Fruit fly (Drosophila melanogaster): ENCODE measurements around the gene CG12171.

The CG12171 gene

DNA sequence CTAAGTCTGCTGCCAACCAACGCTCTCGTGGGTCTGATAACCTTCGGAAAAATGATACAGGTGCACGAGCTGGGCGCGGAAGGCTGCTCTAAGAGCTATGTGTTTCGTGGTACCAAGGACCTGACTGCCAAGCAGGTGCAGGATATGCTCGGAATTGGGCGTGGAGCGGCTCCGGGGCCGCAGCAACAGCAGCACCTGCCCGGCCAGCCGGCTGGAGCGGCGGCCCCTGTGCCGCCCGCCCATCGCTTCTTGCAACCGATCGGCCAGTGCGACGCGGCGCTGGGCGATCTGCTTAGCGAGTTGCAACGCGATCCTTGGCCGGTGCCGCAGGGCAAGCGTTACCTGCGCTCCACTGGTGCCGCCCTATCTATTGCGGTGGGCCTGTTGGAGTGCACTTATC lies 16.5 kb downstream of the CG12171 start:
- TF ChIP-seq Dfd (GFP tag; optimal IDR thresholded peaks at IDR 0.05) (peak; percentile 66), Hr83 (GFP tag; optimal IDR thresholded peaks at IDR 0.05; ENCODE audit: poor library complexity, severe bottlenecking) (no peak)

- TF ChIP-seq sage (GFP tag; optimal IDR thresholded peaks at IDR 0.05) = no peak
- TF ChIP-seq fru (GFP tag; optimal IDR thresholded peaks at IDR 0.05) = no peak
- TF ChIP-seq CrebA (GFP tag; optimal IDR thresholded peaks at IDR 0.05; ENCODE audit: borderline replicate concordance) = no peak
- TF ChIP-seq N (GFP tag; optimal IDR thresholded peaks at IDR 0.05) = no peak
- no peak for TF ChIP-seq h (GFP tag; optimal IDR thresholded peaks at IDR 0.05)
- no peak for TF ChIP-seq woc (GFP tag; optimal IDR thresholded peaks at IDR 0.05)
- TF ChIP-seq Mio (GFP tag; optimal IDR thresholded peaks at IDR 0.05) = no peak
- TF ChIP-seq tai (GFP tag; optimal IDR thresholded peaks at IDR 0.05) = no peak
- TF ChIP-seq pan (optimal IDR thresholded peaks at IDR 0.05) = no peak
- no peak for TF ChIP-seq psq (GFP tag; optimal IDR thresholded peaks at IDR 0.05)
- no peak for TF ChIP-seq Jra (GFP tag; optimal IDR thresholded peaks at IDR 0.05)
- no peak for TF ChIP-seq Hr78 (GFP tag; optimal IDR thresholded peaks at IDR 0.05)
- TF ChIP-seq dl (GFP tag; optimal IDR thresholded peaks at IDR 0.05; ENCODE audit: insufficient read depth in 1 of 2, partially characterized antibody in 2 of 2) = no peak
Observed at dm6 chr3R:5653887-5654286, 20.5 kb downstream of the CG12171 start.

DNA sequence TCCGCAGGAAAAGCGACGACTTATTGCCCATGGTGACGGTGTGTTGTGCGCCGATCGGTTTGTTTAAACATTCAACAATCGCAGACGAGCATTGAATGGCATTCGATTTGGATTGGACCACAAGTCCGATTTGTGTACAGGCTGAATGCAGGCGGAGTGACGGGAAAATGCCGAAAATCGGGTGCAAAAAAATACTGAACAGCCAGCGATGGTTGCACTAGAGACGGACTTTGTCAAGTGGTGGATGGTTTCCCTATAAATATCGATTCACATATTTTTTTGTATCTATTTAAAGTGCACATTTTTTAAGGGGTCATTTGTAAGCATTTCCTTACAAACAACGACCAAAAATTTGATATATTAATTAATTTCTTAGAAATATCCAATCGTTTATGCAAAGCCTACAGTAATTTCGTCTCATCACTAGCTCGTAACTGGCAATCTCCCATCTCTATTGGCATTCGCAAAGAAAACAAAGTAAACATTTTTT lies 21.3 kb downstream of the CG12171 start, which contains the start of the genes elm and MED27:
TSS of gene elm (minus strand) at position 170 of the 490 bp plus-strand sequence.
TSS of gene MED27 (plus strand) at position 448 of the 490 bp plus-strand sequence.
- peak; percentile 91 for TF ChIP-seq Sp1 (GFP tag; optimal IDR thresholded peaks at IDR 0.05)
- peak; percentile 94 for TF ChIP-seq dmrt93B (GFP tag; optimal IDR thresholded peaks at IDR 0.05)
- no peak for TF ChIP-seq lola (GFP tag; optimal IDR thresholded peaks at IDR 0.05)
- peak; percentile 95 for TF ChIP-seq h (GFP tag; optimal IDR thresholded peaks at IDR 0.05)
- peak; percentile 95 for TF ChIP-seq HLH106 (tag; optimal IDR thresholded peaks at IDR 0.05)
- TF ChIP-seq N (GFP tag; optimal IDR thresholded peaks at IDR 0.05) = no peak
- peak; percentile 93 for TF ChIP-seq br (GFP tag; optimal IDR thresholded peaks at IDR 0.05)
- peak; percentile 5 for TF ChIP-seq Dif (GFP tag; optimal IDR thresholded peaks at IDR 0.05; ENCODE audit: partially characterized antibody)
- peak; percentile 90 for TF ChIP-seq OdsH (GFP tag; optimal IDR thresholded peaks at IDR 0.05)
- no peak for TF ChIP-seq usp (GFP tag; optimal IDR thresholded peaks at IDR 0.05)
- TF ChIP-seq Jra (GFP tag; optimal IDR thresholded peaks at IDR 0.05) = peak; percentile 91
- peak; percentile 41 to 96 for TF ChIP-seq foxo (GFP tag; optimal IDR thresholded peaks at IDR 0.05)
- peak; percentile 97 for TF ChIP-seq woc (GFP tag; optimal IDR thresholded peaks at IDR 0.05)
- TF ChIP-seq brk (GFP tag; optimal IDR thresholded peaks at IDR 0.05) = no peak
- no peak for TF ChIP-seq CrebA (GFP tag; optimal IDR thresholded peaks at IDR 0.05; ENCODE audit: borderline replicate concordance)
- TF ChIP-seq CG9705 (GFP tag; optimal IDR thresholded peaks at IDR 0.05) = peak; percentile 87
- TF ChIP-seq tai (GFP tag; optimal IDR thresholded peaks at IDR 0.05) = no peak
- TF ChIP-seq GATAd (GFP tag; optimal IDR thresholded peaks at IDR 0.05) = peak; percentile 92
- peak; percentile 93 for TF ChIP-seq dsf (GFP tag; optimal IDR thresholded peaks at IDR 0.05; ENCODE audit: borderline replicate concordance)
- TF ChIP-seq CG32264 (GFP tag; optimal IDR thresholded peaks at IDR 0.05) = peak; percentile 81
- peak; percentile 94 for TF ChIP-seq rgr (GFP tag; optimal IDR thresholded peaks at IDR 0.05)
- peak; percentile 93 for TF ChIP-seq fru (GFP tag; optimal IDR thresholded peaks at IDR 0.05)
- TF ChIP-seq sage (GFP tag; optimal IDR thresholded peaks at IDR 0.05) = peak; percentile 88
- TF ChIP-seq ey (GFP tag; optimal IDR thresholded peaks at IDR 0.05) = peak; percentile 94
- no peak for TF ChIP-seq Vsx2 (GFP tag; optimal IDR thresholded peaks at IDR 0.05; ENCODE audit: partially characterized antibody)
- no peak for TF ChIP-seq Hr78 (GFP tag; optimal IDR thresholded peaks at IDR 0.05)
- TF ChIP-seq Rel (GFP tag; optimal IDR thresholded peaks at IDR 0.05) = no peak
- TF ChIP-seq Rel (tag; optimal IDR thresholded peaks at IDR 0.05) = peak; percentile 69
- TF ChIP-seq Hr83 (GFP tag; optimal IDR thresholded peaks at IDR 0.05; ENCODE audit: poor library complexity, severe bottlenecking) = peak; percentile 50
- no peak for TF ChIP-seq dl (GFP tag; optimal IDR thresholded peaks at IDR 0.05; ENCODE audit: insufficient read depth in 1 of 2, partially characterized antibody in 2 of 2)
- TF ChIP-seq psq (GFP tag; optimal IDR thresholded peaks at IDR 0.05) = peak; percentile 87
- TF ChIP-seq Myc (optimal IDR thresholded peaks at IDR 0.05) = no peak
- no peak for TF ChIP-seq Dfd (GFP tag; optimal IDR thresholded peaks at IDR 0.05)
- peak; percentile 55 for TF ChIP-seq Mio (GFP tag; optimal IDR thresholded peaks at IDR 0.05)
- TF ChIP-seq pan (optimal IDR thresholded peaks at IDR 0.05) = no peak
- no peak for TF ChIP-seq Abd-B (GFP tag; optimal IDR thresholded peaks at IDR 0.05)
- peak; percentile 91 for TF ChIP-seq sv (GFP tag; optimal IDR thresholded peaks at IDR 0.05)
- peak; percentile 95 for TF ChIP-seq Hnf4 (GFP tag; optimal IDR thresholded peaks at IDR 0.05)
- peak; percentile 3 for TF ChIP-seq jim (GFP tag; optimal IDR thresholded peaks at IDR 0.05)
